Worm (Caenorhabditis elegans) whole organism, L4 larva: ENCODE results near the gene metl-1.

Source experiments
- F37D6.2 ChIP-seq: sonication (generic microtip); optimal IDR thresholded peaks from 2 replicates; lab custom pipeline; 2016; ENCODE audit warnings: mild to moderate bottlenecking, missing genetic modification characterization, missing compliant biosample characterization
- F44E2.7 ChIP-seq: fragments of 200-800 bp; sonication (Bioruptor generic); IDR thresholded peaks from 2 replicates; pipeline ENCODE4 v2.1.2; 2022; ENCODE audit warnings: missing genetic modification characterization, missing compliant biosample characterization
- R02D3.7 ChIP-seq: fragments of 150-350 bp; sonication (generic microtip); optimal IDR thresholded peaks from 3 replicates; lab custom pipeline; 2014; ENCODE audit warnings: missing biosample characterization, missing genetic modification characterization
- Y48G9A.11 ChIP-seq: fragments of 200-800 bp; sonication (Bioruptor generic); IDR thresholded peaks from 2 replicates; pipeline ENCODE4 v1.3.6; 2022; ENCODE audit warnings: missing genetic modification reagents, missing genetic modification characterization, missing compliant biosample characterization
- Y5F2A.4 ChIP-seq: fragments of 200-800 bp; sonication (Bioruptor generic); optimal IDR thresholded peaks from 2 replicates; lab custom pipeline; 2018; ENCODE audit warnings: mild to moderate bottlenecking, missing genetic modification characterization, missing compliant biosample characterization
- aha-1 ChIP-seq: fragments of 150-350 bp; peaks from one replicate; lab custom pipeline; 2014; ENCODE audit warnings: missing biosample characterization, missing genetic modification characterization
- ama-1 ChIP-seq: fragments of 150-350 bp; optimal IDR thresholded peaks from 2 replicates; lab custom pipeline; 2014; ENCODE audit warnings: inconsistent platforms, mixed read lengths
- ceh-28 ChIP-seq: fragments of 150-350 bp; optimal IDR thresholded peaks from 2 replicates; lab custom pipeline; 2014; ENCODE audit warnings: missing biosample characterization, missing genetic modification reagents, missing genetic modification characterization
- ceh-62 ChIP-seq: sonication (generic microtip); optimal IDR thresholded peaks from 2 replicates; lab custom pipeline; 2017; ENCODE audit warnings: missing biosample characterization, missing genetic modification characterization
- cey-2 ChIP-seq: sonication (generic microtip); optimal IDR thresholded peaks from 3 replicates; lab custom pipeline; 2017; ENCODE audit warnings: missing genetic modification characterization, mild to moderate bottlenecking, missing compliant biosample characterization, antibody characterized with exemption, borderline replicate concordance; ENCODE audit not compliant: insufficient read depth
- daf-16 ChIP-seq, 3 experiments: sonication (generic microtip); optimal IDR thresholded peaks; 2 replicates each; lab custom pipeline; 2016 to 2017; ENCODE audit warnings: missing genetic modification characterization in 3 of 3, missing genetic modification reagents in 3 of 3, mild to moderate bottlenecking in 2 of 3, missing compliant biosample characterization in 2 of 3, missing biosample characterization in 1 of 3, moderate library complexity in 1 of 3
- dmd-6 ChIP-seq: fragments of 200-800 bp; sonication (Bioruptor generic); IDR thresholded peaks from 2 replicates; pipeline ENCODE4 v1.3.6; 2022; ENCODE audit warnings: missing genetic modification reagents, missing genetic modification characterization, missing compliant biosample characterization
- dve-1 ChIP-seq: sonication (generic microtip); optimal IDR thresholded peaks from 2 replicates; lab custom pipeline; 2017; ENCODE audit warnings: antibody characterized with exemption, mild to moderate bottlenecking, missing genetic modification characterization, missing compliant biosample characterization; ENCODE audit not compliant: insufficient read depth
- gei-8 ChIP-seq: fragments of 200-800 bp; sonication (Bioruptor generic); optimal IDR thresholded peaks from 2 replicates; lab custom pipeline; 2018; ENCODE audit warnings: mild to moderate bottlenecking, missing genetic modification characterization, missing compliant biosample characterization
- hlh-11 ChIP-seq: fragments of 200-800 bp; sonication (Bioruptor generic); optimal IDR thresholded peaks from 2 replicates; lab custom pipeline; 2018; ENCODE audit warnings: mild to moderate bottlenecking, missing genetic modification characterization, missing compliant biosample characterization
- jun-1 ChIP-seq: fragments of 150-350 bp; optimal IDR thresholded peaks from 2 replicates; lab custom pipeline; 2014; ENCODE audit warnings: missing biosample characterization, missing genetic modification reagents, missing genetic modification characterization
- lim-7 ChIP-seq: fragments of 200-800 bp; sonication (Bioruptor generic); IDR thresholded peaks from 2 replicates; pipeline ENCODE4 v1.3.6; 2022; ENCODE audit warnings: missing genetic modification characterization, missing compliant biosample characterization
- lin-15B ChIP-seq: fragments of 150-350 bp; sonication (generic microtip); optimal IDR thresholded peaks from 3 replicates; lab custom pipeline; 2014; ENCODE audit warnings: missing biosample characterization, missing genetic modification characterization
- lin-38 ChIP-seq: fragments of 200-800 bp; sonication (Bioruptor generic); IDR thresholded peaks from 2 replicates; pipeline ENCODE4 v1.3.6; 2022; ENCODE audit warnings: missing genetic modification reagents, missing genetic modification characterization, missing compliant biosample characterization
- lsy-2 ChIP-seq, 2 experiments: fragments of 150-350 bp in 1 of 2; sonication (generic microtip) in 1 of 2; optimal IDR thresholded peaks; 2 replicates each; lab custom pipeline; 2014 to 2017; ENCODE audit warnings: missing biosample characterization in 2 of 2, missing genetic modification characterization in 2 of 2
- mdl-1 ChIP-seq, 2 experiments: fragments of 150-350 bp in 1 of 2; sonication (generic microtip) in 1 of 2; optimal IDR thresholded peaks; 2 replicates each; lab custom pipeline; 2014 to 2017; ENCODE audit warnings: missing biosample characterization in 2 of 2, missing genetic modification characterization in 2 of 2
- mep-1 ChIP-seq: fragments of 150-350 bp; sonication (generic microtip); optimal IDR thresholded peaks from 3 replicates; lab custom pipeline; 2014; ENCODE audit warnings: missing biosample characterization, missing genetic modification characterization
- mxl-3 ChIP-seq: fragments of 200-800 bp; sonication (Bioruptor generic); optimal IDR thresholded peaks from 2 replicates; lab custom pipeline; 2018; ENCODE audit warnings: mild to moderate bottlenecking, missing genetic modification characterization, missing compliant biosample characterization
- nhr-111 ChIP-seq: fragments of 200-800 bp; sonication (Bioruptor generic); optimal IDR thresholded peaks from 2 replicates; lab custom pipeline; 2018; ENCODE audit warnings: mild to moderate bottlenecking, missing genetic modification characterization, missing compliant biosample characterization
- nhr-28 ChIP-seq: fragments of 150-350 bp; optimal IDR thresholded peaks from 2 replicates; lab custom pipeline; 2014; ENCODE audit warnings: missing biosample characterization, missing genetic modification characterization
- nhr-6 ChIP-seq: fragments of 150-350 bp; optimal IDR thresholded peaks from 2 replicates; lab custom pipeline; 2014; ENCODE audit warnings: missing biosample characterization, missing genetic modification characterization
- nhr-76 ChIP-seq: fragments of 150-350 bp; optimal IDR thresholded peaks from 2 replicates; lab custom pipeline; 2014; ENCODE audit warnings: missing biosample characterization, missing genetic modification characterization
- nhr-77 ChIP-seq: fragments of 150-350 bp; optimal IDR thresholded peaks from 2 replicates; lab custom pipeline; 2014; ENCODE audit warnings: missing biosample characterization, missing genetic modification characterization
- pqm-1 ChIP-seq: sonication (generic microtip); optimal IDR thresholded peaks from 2 replicates; lab custom pipeline; 2017; ENCODE audit warnings: missing biosample characterization, missing genetic modification characterization
- set-16 ChIP-seq: fragments of 200-800 bp; sonication (Bioruptor generic); IDR thresholded peaks from 2 replicates; pipeline ENCODE4 v1.3.6; 2022; ENCODE audit warnings: missing genetic modification reagents, missing genetic modification characterization, missing compliant biosample characterization
- unc-39 ChIP-seq: sonication (generic microtip); optimal IDR thresholded peaks from 2 replicates; lab custom pipeline; 2017; ENCODE audit warnings: missing biosample characterization, missing genetic modification characterization
- unc-62 ChIP-seq, 3 experiments: fragments of 150-350 bp in 1 of 3; sonication (generic microtip); optimal IDR thresholded peaks in 2 of 3; peaks in 1 of 3; 1 replicate in 1 of 3; 2 replicates in 2 of 3; lab custom pipeline; 2014 to 2017; ENCODE audit warnings: missing biosample characterization in 3 of 3, missing genetic modification characterization in 3 of 3, missing genetic modification reagents in 3 of 3, missing genotype in 1 of 3
- zip-11 ChIP-seq: fragments of 200-800 bp; sonication (Bioruptor generic); IDR thresholded peaks from 2 replicates; pipeline ENCODE4 v1.3.6; 2022; ENCODE audit warnings: missing genetic modification characterization, missing compliant biosample characterization
- ztf-7 ChIP-seq: fragments of 150-350 bp; optimal IDR thresholded peaks from 2 replicates; lab custom pipeline; 2014; ENCODE audit warnings: missing biosample characterization, missing genetic modification characterization

metl-1 gene

ce11 chrII:11440265-11440664 is 33.1 kb downstream of the metl-1 start, which contains the start of gene VW02B12L.2 (continued):
- TF ChIP-seq ceh-28 (no peak), nhr-111 (no peak), mdl-1 (tag; optimal IDR thresholded peaks at IDR 0.05; lab: Kevin White, UChicago) (no peak), Y48G9A.11 (peak; percentile 45; the same call in 1 of the 2 replicates), lsy-2 (tag; optimal IDR thresholded peaks at IDR 0.05; lab: Kevin White, UChicago) (peak in 1 of 2 experiments; percentile 66), zip-11 (no peak), nhr-77 (no peak), aha-1 (tag; lab: Kevin White, UChicago) (peak; percentile 25), F44E2.7 (GFP tag; lab: Robert Waterston, UW) (no peak), ztf-7 (tag; lab: Kevin White, UChicago) (no peak), R02D3.7 (peak; percentile 65), mep-1 (tag; lab: Kevin White, UChicago) (no peak), nhr-6 (tag; lab: Kevin White, UChicago) (no peak)

DNA sequence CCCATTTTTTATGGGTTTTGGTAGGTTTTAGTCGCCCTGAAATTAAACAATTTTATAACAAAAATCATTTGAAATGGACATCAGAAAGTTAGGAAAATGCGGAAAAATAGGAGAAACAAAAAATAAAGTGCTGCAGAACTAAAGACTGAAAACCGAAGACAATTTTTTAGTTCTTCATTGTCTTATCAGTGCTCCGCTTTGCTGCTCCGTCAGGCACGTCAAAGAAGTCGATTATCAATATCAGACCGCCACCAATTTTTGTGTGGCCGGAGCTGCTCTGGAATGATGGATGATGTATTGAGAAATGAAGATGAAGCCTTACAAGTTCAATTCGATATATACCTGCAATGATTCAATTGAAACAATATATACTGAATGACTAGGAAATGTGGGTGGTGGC is 35.0 kb downstream of the metl-1 start, which contains the start of gene vha-6:
vha-6 (minus strand) TSS at position 36 of the 400 bp plus-strand sequence.
- TF ChIP-seq mep-1 (tag; lab: Kevin White, UChicago) = peak; percentile 2
- TF ChIP-seq nhr-28 = peak; percentile 58
- TF ChIP-seq dmd-6 (GFP tag; lab: Robert Waterston, UW) = peak; percentile 67
- TF ChIP-seq Y48G9A.11 = no peak
- TF ChIP-seq hlh-11 = peak; percentile 54
- peak; percentile 93 for TF ChIP-seq pqm-1 (tag; lab: Kevin White, UChicago)
- no peak for TF ChIP-seq mxl-3 (GFP tag; lab: Kevin White, UChicago)
- TF ChIP-seq daf-16 (GFP tag; optimal IDR thresholded peaks at IDR 0.05; lab: Kevin White, UChicago) = no peak
- TF ChIP-seq daf-16 (tag; optimal IDR thresholded peaks at IDR 0.05; lab: Kevin White, UChicago) = peak; percentile 50
- TF ChIP-seq dve-1 (tag; lab: Kevin White, UChicago) = peak; percentile 39
- TF ChIP-seq nhr-77 = peak; percentile 48
- TF ChIP-seq cey-2 (tag; lab: Kevin White, UChicago) = no peak
- TF ChIP-seq, all 104 proteins: peak for 8

DNA sequence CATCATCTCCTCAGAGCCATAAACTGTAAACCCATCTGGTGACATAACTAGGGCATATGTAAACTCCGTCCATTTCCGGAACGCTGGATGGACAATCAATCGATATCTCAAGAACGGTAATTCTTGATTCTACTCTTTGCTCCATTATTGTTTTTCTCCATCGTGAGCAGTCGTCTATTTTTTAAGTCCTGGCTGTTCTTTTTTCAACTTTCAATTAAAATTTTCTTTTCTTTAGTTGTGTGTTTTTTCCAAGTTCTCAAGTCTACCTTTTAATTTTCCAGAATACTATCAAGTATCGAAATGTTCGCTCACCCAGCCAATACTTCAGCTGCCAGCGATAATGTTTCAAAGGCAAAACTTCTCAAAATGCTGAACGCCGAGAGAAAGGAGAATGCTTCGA is 39.4 kb downstream of the metl-1 start, which contains the start of gene C05D12.5:
C05D12.5 (plus strand) TSS at position 301 of the 400 bp plus-strand sequence.
- TF ChIP-seq unc-39 (tag; lab: Kevin White, UChicago) (no peak), Y48G9A.11 (no peak), nhr-28 (no peak), ama-1 (lab: Kevin White, UChicago) (no peak), nhr-76 (tag; lab: Kevin White, UChicago) (no peak), lin-15B (no peak), ztf-7 (tag; lab: Kevin White, UChicago) (no peak), Y5F2A.4 (GFP tag; lab: Kevin White, UChicago) (no peak), gei-8 (GFP tag; lab: Kevin White, UChicago) (no peak), set-16 (GFP tag; lab: Robert Waterston, UW) (no peak), unc-62 (GFP tag; optimal IDR thresholded peaks at IDR 0.05 in 1 of 2; lab: Kevin White, UChicago) (no peak), unc-62 (tag; optimal IDR thresholded peaks at IDR 0.05; lab: Kevin White, UChicago) (no peak), jun-1 (tag; lab: Kevin White, UChicago) (no peak), lim-7 (GFP tag; lab: Robert Waterston, UW) (no peak)

DNA sequence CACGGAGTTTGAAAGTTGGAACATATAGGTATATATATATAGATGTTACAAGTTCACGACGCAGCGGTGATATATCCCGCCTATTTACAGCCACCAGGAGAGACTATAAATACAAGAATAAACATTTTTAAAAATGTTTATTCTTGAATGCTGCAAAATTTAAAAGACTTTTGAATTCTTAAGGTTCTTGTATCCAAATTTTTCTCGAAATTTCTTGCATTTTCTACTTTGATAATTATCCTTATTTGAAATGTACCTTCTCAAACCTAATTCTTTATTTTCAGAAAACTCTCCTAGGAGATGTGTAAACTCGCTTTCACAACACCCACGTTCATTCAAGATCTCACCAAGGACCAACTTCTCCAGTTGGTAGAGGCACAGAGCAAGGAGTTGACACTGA is 41.8 kb downstream of the metl-1 start, which contains the start of gene C05D12.4:
C05D12.4 (plus strand) TSS at position 301 of the 400 bp plus-strand sequence.
- TF ChIP-seq nhr-111 = no peak
- TF ChIP-seq ceh-62 (tag; lab: Kevin White, UChicago) = no peak
- TF ChIP-seq lin-38 = no peak
- TF ChIP-seq unc-39 (tag; lab: Kevin White, UChicago) = no peak
- TF ChIP-seq aha-1 (tag; lab: Kevin White, UChicago) = peak; percentile 3
- TF ChIP-seq nhr-28 = no peak
- no peak for TF ChIP-seq F37D6.2 (tag; lab: Kevin White, UChicago)
